Fruit fly (Drosophila melanogaster): Measurements from ENCODE around the gene CG14841.

CG14841 gene

dm6 chr3R:14278523-14279303, 16.5 kb upstream of the CG14841 start (continued):
- TF ChIP-seq CG2120 (GFP tag; optimal IDR thresholded peaks at IDR 0.05) (no peak), CG10654 (GFP tag; optimal IDR thresholded peaks at IDR 0.05) (no peak), CG17328 (GFP tag; IDR thresholded peaks at IDR 0.05) (no peak), zfh2 (GFP tag; optimal IDR thresholded peaks at IDR 0.05) (no peak), Lhr (GFP tag; optimal IDR thresholded peaks at IDR 0.05) (no peak), CG10959 (GFP tag; IDR thresholded peaks at IDR 0.05) (no peak), CG9817 (tag; optimal IDR thresholded peaks at IDR 0.05) (no peak), Gsc (GFP tag; IDR thresholded peaks at IDR 0.05) (no peak), CG17568 (GFP tag; optimal IDR thresholded peaks at IDR 0.05) (no peak), CG30403 (GFP tag; optimal IDR thresholded peaks at IDR 0.05) (no peak), CG7745 (tag; optimal IDR thresholded peaks at IDR 0.05) (peak; percentile 11), CG6683 (GFP tag; optimal IDR thresholded peaks at IDR 0.05) (no peak), nerfin-2 (GFP tag; IDR thresholded peaks at IDR 0.05; ENCODE audit: partially characterized antibody) (no peak), CG8089 (GFP tag; optimal IDR thresholded peaks at IDR 0.05) (no peak), CG12236 (GFP tag; optimal IDR thresholded peaks at IDR 0.05) (no peak), CG6272 (GFP tag; IDR thresholded peaks at IDR 0.05) (no peak), amos (GFP tag; IDR thresholded peaks at IDR 0.05; ENCODE audit: partially characterized antibody) (no peak), corto (GFP tag; optimal IDR thresholded peaks at IDR 0.05) (peak; percentile 8), CG14667 (GFP tag; IDR thresholded peaks at IDR 0.05) (no peak), CG1792 (GFP tag; optimal IDR thresholded peaks at IDR 0.05) (no peak), Jarid2 (GFP tag; optimal IDR thresholded peaks at IDR 0.05) (no peak), Hmx (GFP tag; optimal IDR thresholded peaks at IDR 0.05) (no peak), MTF-1 (GFP tag; optimal IDR thresholded peaks at IDR 0.05; ENCODE audit: borderline replicate concordance) (no peak), CG10147 (GFP tag; optimal IDR thresholded peaks at IDR 0.05) (no peak), tgo (GFP tag; IDR thresholded peaks at IDR 0.05) (no peak), sd (tag; optimal IDR thresholded peaks at IDR 0.05) (peak; percentile 35), kay (GFP tag; optimal IDR thresholded peaks at IDR 0.05) (no peak), PHDP (tag; optimal IDR thresholded peaks at IDR 0.05) (peak; percentile 13), CG17385 (GFP tag; optimal IDR thresholded peaks at IDR 0.05) (no peak), MBD-R2 (GFP tag; IDR thresholded peaks at IDR 0.05) (no peak), Camta (GFP tag; optimal IDR thresholded peaks at IDR 0.05) (no peak), klu (GFP tag; IDR thresholded peaks at IDR 0.05) (no peak), Fer1 (GFP tag; optimal IDR thresholded peaks at IDR 0.05) (no peak), aop (GFP tag; IDR thresholded peaks at IDR 0.05) (no peak), Eip74EF (GFP tag; optimal IDR thresholded peaks at IDR 0.05) (no peak), CG14965 (GFP tag; optimal IDR thresholded peaks at IDR 0.05; ENCODE audit: borderline replicate concordance) (no peak), Ravus (GFP tag; IDR thresholded peaks at IDR 0.05) (no peak), B-H1 (GFP tag; IDR thresholded peaks at IDR 0.05) (no peak), CG18764 (GFP tag; optimal IDR thresholded peaks at IDR 0.05) (no peak), CG17359 (tag; optimal IDR thresholded peaks at IDR 0.05) (no peak), ems (GFP tag; optimal IDR thresholded peaks at IDR 0.05) (peak; percentile 15), sqz (GFP tag; optimal IDR thresholded peaks at IDR 0.05) (peak; percentile 94), CG4820 (GFP tag; optimal IDR thresholded peaks at IDR 0.05) (no peak), CG12391 (tag; optimal IDR thresholded peaks at IDR 0.05) (no peak), CG32772 (GFP tag; IDR thresholded peaks at IDR 0.05) (peak; percentile 81), CG1024 (GFP tag; IDR thresholded peaks at IDR 0.05) (no peak), stc (GFP tag; IDR thresholded peaks at IDR 0.05) (no peak), tna (GFP tag; IDR thresholded peaks at IDR 0.05; ENCODE audit: partially characterized antibody) (no peak), CG34224 (GFP tag; IDR thresholded peaks at IDR 0.05; ENCODE audit: partially characterized antibody) (no peak), GATAe (GFP tag; conservative IDR thresholded peaks at IDR 0.05) (no peak)

Data from whole organism, embryonic.